Fruit fly (Drosophila melanogaster) whole organism, embryonic: ENCODE results near the gene ast.

Experiments
- Ada2b ChIP-seq: fragments of 200-800 bp; sonication (Bioruptor generic); IDR thresholded peaks from 2 replicates; pipeline ENCODE4 v1.3.6; 2022; ENCODE audit warnings: missing biosample characterization, missing genetic modification characterization
- BEAF-32 ChIP-seq: fragments of 200-800 bp; sonication (Bioruptor generic); optimal IDR thresholded peaks from 3 replicates; lab custom pipeline; 2017; ENCODE audit warnings: missing biosample characterization, missing genetic modification characterization, mild to moderate bottlenecking, moderate library complexity, missing genetic modification reagents
- CG12769 ChIP-seq: fragments of 200-800 bp; sonication (Bioruptor generic); optimal IDR thresholded peaks from 2 replicates; lab custom pipeline; 2019; ENCODE audit warnings: missing biosample characterization, mild to moderate bottlenecking, missing genetic modification characterization, moderate library complexity
- CG14965 ChIP-seq: fragments of 200-800 bp; sonication (Bioruptor generic); optimal IDR thresholded peaks from 2 replicates; lab custom pipeline; 2016; ENCODE audit warnings: missing biosample characterization, missing genetic modification characterization, borderline replicate concordance
- CG1529 ChIP-seq: fragments of 200-800 bp; sonication (Bioruptor generic); optimal IDR thresholded peaks from 3 replicates; lab custom pipeline; 2018; ENCODE audit warnings: missing biosample characterization, missing genetic modification characterization
- CG17328 ChIP-seq: fragments of 200-800 bp; sonication (Bioruptor generic); IDR thresholded peaks from 2 replicates; pipeline ENCODE4 v1.3.6; 2022; ENCODE audit warnings: missing biosample characterization, missing genetic modification characterization
- CG17361 ChIP-seq: fragments of 200-800 bp; sonication (Bioruptor generic); IDR thresholded peaks from 3 replicates; pipeline ENCODE4 v1.3.6; 2022; ENCODE audit warnings: missing biosample characterization, missing genetic modification characterization
- CG32772 ChIP-seq: fragments of 200-800 bp; sonication (Bioruptor generic); IDR thresholded peaks from 2 replicates; pipeline ENCODE4 v1.3.6; 2022; ENCODE audit warnings: missing biosample characterization, missing genetic modification characterization
- CG33557 ChIP-seq: fragments of 200-800 bp; sonication (Bioruptor generic); optimal IDR thresholded peaks from 2 replicates; lab custom pipeline; 2019; ENCODE audit warnings: missing biosample characterization, mild to moderate bottlenecking, missing genetic modification characterization, moderate library complexity
- CG4730 ChIP-seq: fragments of 200-800 bp; sonication (Bioruptor generic); IDR thresholded peaks from 2 replicates; pipeline ENCODE4 v1.3.6; 2022; ENCODE audit warnings: missing biosample characterization, missing genetic modification characterization
- CG5953 ChIP-seq: fragments of 200-800 bp; sonication (Bioruptor generic); IDR thresholded peaks from 2 replicates; pipeline ENCODE4 v1.3.6; 2022; ENCODE audit warnings: missing biosample characterization, missing genetic modification characterization
- CG7271 ChIP-seq: fragments of 200-800 bp; sonication (Bioruptor generic); optimal IDR thresholded peaks from 2 replicates; lab custom pipeline; 2018; ENCODE audit warnings: missing biosample characterization, mild to moderate bottlenecking, missing genetic modification characterization, moderate library complexity
- CG8089 ChIP-seq: fragments of 200-800 bp; sonication (Bioruptor generic); optimal IDR thresholded peaks from 3 replicates; lab custom pipeline; 2016; ENCODE audit warnings: missing biosample characterization, missing genetic modification characterization
- CG8290 ChIP-seq, 3 experiments: fragments of 200-800 bp; sonication (Bioruptor generic); optimal IDR thresholded peaks; 2 replicates each; lab custom pipeline; 2016 to 2019; ENCODE audit warnings: missing biosample characterization in 3 of 3, missing genetic modification characterization in 3 of 3, mild to moderate bottlenecking in 2 of 3, moderate library complexity in 1 of 3
- CG8359 ChIP-seq: fragments of 200-800 bp; sonication (Bioruptor generic); optimal IDR thresholded peaks from 2 replicates; lab custom pipeline; 2017; ENCODE audit warnings: missing biosample characterization, mild to moderate bottlenecking, missing genetic modification characterization, borderline replicate concordance
- CG8388 ChIP-seq: fragments of 200-800 bp; sonication (Bioruptor generic); optimal IDR thresholded peaks from 2 replicates; lab custom pipeline; 2019; ENCODE audit warnings: missing biosample characterization, mild to moderate bottlenecking, missing genetic modification characterization, moderate library complexity
- CTCF ChIP-seq: fragments of 200-800 bp; sonication (Bioruptor generic); optimal IDR thresholded peaks from 2 replicates; lab custom pipeline; 2017; ENCODE audit warnings: missing biosample characterization, mild to moderate bottlenecking, missing genetic modification characterization, moderate library complexity
- Drgx ChIP-seq: fragments of 200-800 bp; sonication (Bioruptor generic); IDR thresholded peaks from 2 replicates; pipeline ENCODE4 v1.3.6; 2022; ENCODE audit warnings: missing biosample characterization, missing genetic modification characterization
- Ets97D ChIP-seq: fragments of 200-800 bp; sonication (Bioruptor generic); optimal IDR thresholded peaks from 3 replicates; lab custom pipeline; 2016; ENCODE audit warnings: missing biosample characterization, missing genetic modification characterization
- Fer2 ChIP-seq: fragments of 200-800 bp; sonication (Bioruptor generic); optimal IDR thresholded peaks from 2 replicates; lab custom pipeline; 2018; ENCODE audit warnings: missing biosample characterization, mild to moderate bottlenecking, missing genetic modification characterization, moderate library complexity
- Gug ChIP-seq: fragments of 200-800 bp; sonication (Bioruptor generic); IDR thresholded peaks from 4 replicates; pipeline ENCODE4 v1.3.6; 2022; ENCODE audit warnings: missing biosample characterization, missing genetic modification characterization
- HLH4C ChIP-seq: fragments of 200-800 bp; sonication (Bioruptor generic); IDR thresholded peaks from 3 replicates; pipeline ENCODE4 v1.3.6; 2022; ENCODE audit warnings: missing biosample characterization, missing genetic modification characterization; ENCODE audit not compliant: partially characterized antibody
- HLH54F ChIP-seq: fragments of 200-800 bp; sonication (Bioruptor generic); optimal IDR thresholded peaks from 3 replicates; lab custom pipeline; 2016; ENCODE audit warnings: missing biosample characterization, missing genetic modification characterization
- Hmx ChIP-seq: fragments of 200-800 bp; sonication (Bioruptor generic); optimal IDR thresholded peaks from 2 replicates; lab custom pipeline; 2016; ENCODE audit warnings: missing biosample characterization, missing genetic modification characterization
- Mad ChIP-seq: fragments of 200-800 bp; sonication (Bioruptor generic); optimal IDR thresholded peaks from 2 replicates; lab custom pipeline; 2016; ENCODE audit warnings: missing biosample characterization, missing genetic modification characterization
- Med ChIP-seq: fragments of 200-800 bp; sonication (Bioruptor generic); peaks from one replicate; lab custom pipeline; 2016; ENCODE audit warnings: missing biosample characterization, missing genetic modification characterization, mild to moderate bottlenecking, inconsistent platforms, moderate library complexity
- Scr ChIP-seq: fragments of 200-800 bp; sonication (Bioruptor generic); IDR thresholded peaks from 2 replicates; pipeline ENCODE4 v1.3.6; 2022; ENCODE audit warnings: missing biosample characterization, missing genetic modification characterization; ENCODE audit not compliant: partially characterized antibody
- Sox100B ChIP-seq: fragments of 200-800 bp; sonication (Bioruptor generic); optimal IDR thresholded peaks from 3 replicates; lab custom pipeline; 2018; ENCODE audit warnings: missing biosample characterization, mild to moderate bottlenecking, missing genetic modification characterization
- Xrp1 ChIP-seq: fragments of 200-800 bp; sonication (Bioruptor generic); IDR thresholded peaks from 2 replicates; pipeline ENCODE4 v1.3.6; 2022; ENCODE audit warnings: missing biosample characterization, missing genetic modification characterization
- al ChIP-seq: fragments of 200-800 bp; sonication (Bioruptor generic); IDR thresholded peaks from 2 replicates; pipeline ENCODE4 v1.3.6; 2022; ENCODE audit warnings: missing biosample characterization, missing genetic modification characterization
- ase ChIP-seq: fragments of 200-800 bp; sonication (Bioruptor generic); IDR thresholded peaks from 3 replicates; pipeline ENCODE4 v1.3.6; 2022; ENCODE audit warnings: missing biosample characterization, missing genetic modification characterization
- ci ChIP-seq: fragments of 200-800 bp; sonication (Bioruptor generic); IDR thresholded peaks from 3 replicates; pipeline ENCODE4 v1.3.6; 2022; ENCODE audit warnings: missing biosample characterization, missing genetic modification characterization
- crol ChIP-seq: fragments of 200-800 bp; sonication (Bioruptor generic); IDR thresholded peaks from 2 replicates; pipeline ENCODE4 v1.3.6; 2022; ENCODE audit warnings: missing biosample characterization, missing genetic modification characterization
- jigr1 ChIP-seq: fragments of 200-800 bp; sonication (Bioruptor generic); IDR thresholded peaks from 3 replicates; pipeline ENCODE4 v1.3.6; 2022; ENCODE audit warnings: missing biosample characterization, missing genetic modification characterization
- lab ChIP-seq: fragments of 200-800 bp; sonication (Bioruptor generic); optimal IDR thresholded peaks from 3 replicates; lab custom pipeline; 2017; ENCODE audit warnings: missing biosample characterization, missing genetic modification characterization, mild to moderate bottlenecking, moderate library complexity, missing genetic modification reagents
- lov ChIP-seq, 2 experiments: fragments of 200-800 bp in 1 of 2; fragments of >200 bp in 1 of 2; sonication (Bioruptor generic) in 1 of 2; IDR thresholded peaks in 1 of 2; optimal IDR thresholded peaks in 1 of 2; 2 replicates in 1 of 2; 3 replicates in 1 of 2; pipeline versions ENCODE4 v1.3.6 to Lab custom; 2017 to 2022; ENCODE audit warnings: missing biosample characterization in 1 of 2, missing genetic modification characterization in 1 of 2
- nerfin-2 ChIP-seq: fragments of 200-800 bp; sonication (Bioruptor generic); IDR thresholded peaks from 2 replicates; pipeline ENCODE4 v1.3.6; 2022; ENCODE audit warnings: missing biosample characterization, missing genetic modification characterization; ENCODE audit not compliant: partially characterized antibody
- odd ChIP-seq: fragments of 200-800 bp; sonication (Bioruptor generic); optimal IDR thresholded peaks from 2 replicates; lab custom pipeline; 2017; ENCODE audit warnings: missing biosample characterization, mild to moderate bottlenecking, missing genetic modification characterization
- org-1 ChIP-seq: fragments of 200-800 bp; sonication (Bioruptor generic); optimal IDR thresholded peaks from 2 replicates; lab custom pipeline; 2017; ENCODE audit warnings: missing biosample characterization, missing genetic modification characterization
- p53 ChIP-seq: fragments of 200-800 bp; sonication (Bioruptor generic); optimal IDR thresholded peaks from 2 replicates; lab custom pipeline; 2016; ENCODE audit warnings: missing biosample characterization, missing genetic modification characterization
- peb ChIP-seq: fragments of 200-800 bp; sonication (Bioruptor generic); IDR thresholded peaks from 2 replicates; pipeline ENCODE4 v1.3.6; 2022; ENCODE audit warnings: missing biosample characterization, missing genetic modification characterization
- pzg ChIP-seq: fragments of 200-800 bp; sonication (Bioruptor generic); optimal IDR thresholded peaks from 3 replicates; lab custom pipeline; 2018; ENCODE audit warnings: missing biosample characterization, mild to moderate bottlenecking, missing genetic modification characterization, moderate library complexity
- row ChIP-seq: fragments of 200-800 bp; sonication (Bioruptor generic); IDR thresholded peaks from 3 replicates; pipeline ENCODE4 v1.3.6; 2022; ENCODE audit warnings: missing biosample characterization, missing genetic modification characterization
- sens ChIP-seq: fragments of 200-800 bp; sonication (Bioruptor generic); peaks from one replicate; lab custom pipeline; 2016; ENCODE audit warnings: missing biosample characterization, missing genetic modification characterization
- sim ChIP-seq: fragments of 200-800 bp; sonication (Bioruptor generic); IDR thresholded peaks from 2 replicates; pipeline ENCODE4 v1.3.6; 2022; ENCODE audit warnings: missing biosample characterization, missing genetic modification characterization
- slp2 ChIP-seq: fragments of 200-800 bp; sonication (Bioruptor generic); optimal IDR thresholded peaks from 2 replicates; lab custom pipeline; 2016; ENCODE audit warnings: missing biosample characterization, missing genetic modification characterization
- ssp ChIP-seq: fragments of 200-800 bp; sonication (Bioruptor generic); IDR thresholded peaks from 2 replicates; pipeline ENCODE4 v1.3.6; 2022; ENCODE audit warnings: missing biosample characterization, missing genetic modification characterization
- twi ChIP-seq: fragments of 200-800 bp; optimal IDR thresholded peaks from 2 replicates; lab custom pipeline; 2019; ENCODE audit warnings: missing biosample characterization, mild to moderate bottlenecking, missing genetic modification characterization, moderate library complexity
- tx ChIP-seq: fragments of 200-800 bp; sonication (Bioruptor generic); optimal IDR thresholded peaks from 2 replicates; lab custom pipeline; 2016; ENCODE audit warnings: missing biosample characterization, missing genetic modification characterization
- unc-4 ChIP-seq: fragments of 200-800 bp; sonication (Bioruptor generic); IDR thresholded peaks from 2 replicates; pipeline ENCODE4 v1.3.6; 2022; ENCODE audit warnings: missing biosample characterization, missing genetic modification characterization; ENCODE audit not compliant: partially characterized antibody
- unpg ChIP-seq: fragments of 200-800 bp; sonication (Bioruptor generic); optimal IDR thresholded peaks from 3 replicates; lab custom pipeline; 2018; ENCODE audit warnings: missing biosample characterization, mild to moderate bottlenecking, missing genetic modification characterization, moderate library complexity
- vvl ChIP-seq: fragments of 200-800 bp; sonication (Bioruptor generic); IDR thresholded peaks from 2 replicates; pipeline ENCODE4 v1.3.6; 2022; ENCODE audit warnings: missing biosample characterization, missing genetic modification characterization

Gene ast

dm6 chr2L:1072184-1072583, 5.6 kb upstream of the ast start (continued):
- TF ChIP-seq Hmx (peak; percentile 32), CG33557 (peak; percentile 97), CG17328 (GFP tag; lab: Robert Waterston, UW) (peak; percentile 86), CG1529 (GFP tag; lab: Kevin White, UChicago) (peak; percentile 97), twi (tag; lab: Kevin White, UChicago) (peak; percentile 76), Sox100B (peak; percentile 94), slp2 (GFP tag; lab: Kevin White, UChicago) (peak; percentile 85), tx (peak; percentile 85), org-1 (peak; percentile 96), al (GFP tag; lab: Robert Waterston, UW) (peak; percentile 59; the same call in 1 of the 2 replicates), Mad (GFP tag; lab: Kevin White, UChicago) (peak; percentile 94), CG17361 (GFP tag; lab: Robert Waterston, UW) (peak; percentile 83; the same call in 2 of the 3 replicates), peb (GFP tag; lab: Robert Waterston, UW) (peak; percentile 73), CG5953 (peak; percentile 93), CG14965 (GFP tag; lab: Kevin White, UChicago) (peak; percentile 91), Gug (GFP tag; lab: Robert Waterston, UW) (peak; percentile 44; the same call in 1 of the 4 replicates), vvl (GFP tag; lab: Robert Waterston, UW) (peak; percentile 93), Fer2 (tag; lab: Kevin White, UChicago) (peak; percentile 84), crol (GFP tag; lab: Robert Waterston, UW) (peak; percentile 67), CG8089 (peak; percentile 94), unpg (GFP tag; lab: Kevin White, UChicago) (peak; percentile 89), Ada2b (GFP tag; lab: Robert Waterston, UW) (peak; percentile 78), sim (GFP tag; lab: Robert Waterston, UW) (peak; percentile 95), unc-4 (GFP tag; lab: Robert Waterston, UW) (no peak), pzg (GFP tag; lab: Kevin White, UChicago) (peak; percentile 19), CTCF (GFP tag; lab: Kevin White, UChicago) (peak; percentile 70), CG8290 (GFP tag; optimal IDR thresholded peaks at IDR 0.05; lab: Kevin White, UChicago) (peak; percentile 95), CG8290 (tag; optimal IDR thresholded peaks at IDR 0.05; lab: Kevin White, UChicago) (peak; percentile 97 to 98), HLH4C (GFP tag; lab: Robert Waterston, UW) (no peak), CG32772 (peak; percentile 75), CG8388 (GFP tag; lab: Kevin White, UChicago) (peak; percentile 81), HLH54F (peak; percentile 75), Ets97D (GFP tag; lab: Kevin White, UChicago) (peak; percentile 74), BEAF-32 (no peak), jigr1 (GFP tag; lab: Robert Waterston, UW) (no peak)

dm6 chr2L:1073530-1073929, 4.2 kb upstream of the ast start:
- TF ChIP-seq ci (GFP tag; lab: Robert Waterston, UW) (no peak), nerfin-2 (GFP tag; lab: Robert Waterston, UW) (no peak), Scr (no peak), odd (GFP tag; lab: Kevin White, UChicago) (no peak), ssp (0 out of 2 replicates have a peak, but pooled peaks have one; percentile 5), ase (no peak), CG8359 (GFP tag; lab: Kevin White, UChicago) (no peak), lab (GFP tag; lab: Kevin White, UChicago) (peak; percentile 54), sim (GFP tag; lab: Robert Waterston, UW) (no peak), p53 (GFP tag; lab: Kevin White, UChicago) (no peak), Drgx (peak; percentile 47; the same call in 1 of the 2 replicates), CG4730 (GFP tag; lab: Robert Waterston, UW) (no peak), CG12769 (tag; lab: Kevin White, UChicago) (no peak), sens (GFP tag; lab: Kevin White, UChicago) (peak; percentile 75), Xrp1 (GFP tag; lab: Robert Waterston, UW) (no peak), row (GFP tag; lab: Robert Waterston, UW) (peak; percentile 28; the same call in 1 of the 3 replicates), lov (optimal IDR thresholded peaks at IDR 0.05; lab: Kevin White, UChicago) (no peak), lov (GFP tag; IDR thresholded peaks at IDR 0.05; lab: Robert Waterston, UW) (0 out of 3 replicates have a peak, but pooled peaks have one; percentile 11), CG7271 (tag; lab: Kevin White, UChicago) (no peak), Med (GFP tag; lab: Kevin White, UChicago) (peak; percentile 65), CG8388 (GFP tag; lab: Kevin White, UChicago) (no peak)
